Fruit fly (Drosophila melanogaster) whole organism, embryonic: Measurements from ENCODE around the gene CG16957.

Experiments used
- CG10267 ChIP-seq: fragments of 200-800 bp; sonication (Bioruptor generic); optimal IDR thresholded peaks from 2 replicates; lab custom pipeline; 2018; ENCODE audit warnings: missing biosample characterization, mild to moderate bottlenecking, missing genetic modification characterization, moderate library complexity
- CG10979 ChIP-seq: fragments of 200-800 bp; sonication (Bioruptor generic); optimal IDR thresholded peaks from 2 replicates; lab custom pipeline; 2018; ENCODE audit warnings: missing biosample characterization, mild to moderate bottlenecking, missing genetic modification characterization, moderate library complexity
- CG11560 ChIP-seq: fragments of 200-800 bp; sonication (Bioruptor generic); IDR thresholded peaks from 3 replicates; pipeline ENCODE4 v1.3.6; 2022; ENCODE audit warnings: missing biosample characterization, missing genetic modification characterization
- CG12299 ChIP-seq: fragments of 200-800 bp; sonication (Bioruptor generic); optimal IDR thresholded peaks from 2 replicates; lab custom pipeline; 2018; ENCODE audit warnings: missing biosample characterization, mild to moderate bottlenecking, missing genetic modification characterization
- CG13123 ChIP-seq: fragments of 200-800 bp; sonication (Bioruptor generic); optimal IDR thresholded peaks from 2 replicates; lab custom pipeline; 2016; ENCODE audit warnings: missing biosample characterization, missing genetic modification characterization
- CG14860 ChIP-seq: fragments of 200-800 bp; sonication (Bioruptor generic); IDR thresholded peaks from 3 replicates; pipeline ENCODE4 v1.3.6; 2022; ENCODE audit warnings: missing biosample characterization, missing genetic modification characterization; ENCODE audit not compliant: partially characterized antibody
- CG16813 ChIP-seq: fragments of 200-800 bp; sonication (Bioruptor generic); IDR thresholded peaks from 3 replicates; pipeline ENCODE4 v1.3.6; 2022; ENCODE audit warnings: missing biosample characterization, missing genetic modification characterization; ENCODE audit not compliant: partially characterized antibody
- CG17385 ChIP-seq: fragments of 200-800 bp; sonication (Bioruptor generic); optimal IDR thresholded peaks from 3 replicates; lab custom pipeline; 2018; ENCODE audit warnings: missing biosample characterization, mild to moderate bottlenecking, missing genetic modification characterization
- CG18262 ChIP-seq: fragments of 200-800 bp; optimal IDR thresholded peaks from 3 replicates; lab custom pipeline; 2019; ENCODE audit warnings: missing biosample characterization, mild to moderate bottlenecking, missing genetic modification characterization, moderate library complexity
- CG18764 ChIP-seq: fragments of 200-800 bp; sonication (Bioruptor generic); optimal IDR thresholded peaks from 3 replicates; lab custom pipeline; 2016; ENCODE audit warnings: missing biosample characterization, missing genetic modification characterization
- CG2129 ChIP-seq: fragments of 200-800 bp; sonication (Bioruptor generic); IDR thresholded peaks from 2 replicates; pipeline ENCODE4 v1.3.6; 2022; ENCODE audit warnings: missing biosample characterization, missing genetic modification characterization; ENCODE audit not compliant: partially characterized antibody
- CG3163 ChIP-seq: fragments of 200-800 bp; sonication (Bioruptor generic); optimal IDR thresholded peaks from 3 replicates; lab custom pipeline; 2016; ENCODE audit warnings: missing biosample characterization, missing genetic modification characterization
- CG3281 ChIP-seq: fragments of 200-800 bp; sonication (Bioruptor generic); optimal IDR thresholded peaks from 3 replicates; lab custom pipeline; 2017; ENCODE audit warnings: missing biosample characterization, mild to moderate bottlenecking, missing genetic modification characterization
- CG34224 ChIP-seq: fragments of 200-800 bp; sonication (Bioruptor generic); IDR thresholded peaks from 3 replicates; pipeline ENCODE4 v1.3.6; 2022; ENCODE audit warnings: missing biosample characterization, missing genetic modification characterization; ENCODE audit not compliant: partially characterized antibody
- CG4282 ChIP-seq: fragments of 200-800 bp; sonication (Bioruptor generic); optimal IDR thresholded peaks from 2 replicates; lab custom pipeline; 2016; ENCODE audit warnings: missing biosample characterization, missing genetic modification characterization
- CG4328 ChIP-seq: fragments of 200-800 bp; sonication (Bioruptor generic); optimal IDR thresholded peaks from 3 replicates; lab custom pipeline; 2017; ENCODE audit warnings: missing biosample characterization, missing genetic modification reagents, missing genetic modification characterization
- CG5245 ChIP-seq: fragments of 200-800 bp; sonication (Bioruptor generic); optimal IDR thresholded peaks from 3 replicates; lab custom pipeline; 2016; ENCODE audit warnings: missing biosample characterization, missing genetic modification characterization
- CG7271 ChIP-seq: fragments of 200-800 bp; sonication (Bioruptor generic); optimal IDR thresholded peaks from 2 replicates; lab custom pipeline; 2018; ENCODE audit warnings: missing biosample characterization, mild to moderate bottlenecking, missing genetic modification characterization, moderate library complexity
- CG7987 ChIP-seq: fragments of 200-800 bp; sonication (Bioruptor generic); optimal IDR thresholded peaks from 2 replicates; lab custom pipeline; 2018; ENCODE audit warnings: missing biosample characterization, mild to moderate bottlenecking, missing genetic modification characterization, moderate library complexity
- CG9215 ChIP-seq: fragments of 200-800 bp; sonication (Bioruptor generic); IDR thresholded peaks from 2 replicates; pipeline ENCODE4 v1.3.6; 2022; ENCODE audit warnings: missing biosample characterization, missing genetic modification characterization
- Dip3 ChIP-seq: fragments of 200-800 bp; sonication (Bioruptor generic); optimal IDR thresholded peaks from 3 replicates; lab custom pipeline; 2016; ENCODE audit warnings: missing biosample characterization, missing genetic modification characterization
- Drgx ChIP-seq: fragments of 200-800 bp; sonication (Bioruptor generic); IDR thresholded peaks from 2 replicates; pipeline ENCODE4 v1.3.6; 2022; ENCODE audit warnings: missing biosample characterization, missing genetic modification characterization
- E2f2 ChIP-seq: fragments of 200-800 bp; sonication (Bioruptor generic); IDR thresholded peaks from 2 replicates; pipeline ENCODE4 v1.3.6; 2022; ENCODE audit warnings: missing biosample characterization, missing genetic modification characterization
- Eip74EF ChIP-seq, 2 experiments: fragments of 200-800 bp in 1 of 2; fragments of >200 bp in 1 of 2; sonication (Bioruptor generic) in 1 of 2; optimal IDR thresholded peaks; 2 replicates each; lab custom pipeline; 2017 to 2019; ENCODE audit warnings: missing biosample characterization in 2 of 2, missing genetic modification characterization in 2 of 2, mild to moderate bottlenecking in 1 of 2, moderate library complexity in 1 of 2
- HLH4C ChIP-seq: fragments of 200-800 bp; sonication (Bioruptor generic); IDR thresholded peaks from 3 replicates; pipeline ENCODE4 v1.3.6; 2022; ENCODE audit warnings: missing biosample characterization, missing genetic modification characterization; ENCODE audit not compliant: partially characterized antibody
- Hmr ChIP-seq: fragments of 200-800 bp; sonication (Bioruptor generic); optimal IDR thresholded peaks from 3 replicates; lab custom pipeline; 2017; ENCODE audit warnings: mild to moderate bottlenecking, missing biosample characterization, missing genetic modification reagents, missing genetic modification characterization
- MBD-R2 ChIP-seq: fragments of 200-800 bp; sonication (Bioruptor generic); IDR thresholded peaks from 2 replicates; pipeline ENCODE4 v1.3.6; 2022; ENCODE audit warnings: missing biosample characterization, missing genetic modification characterization
- MTF-1 ChIP-seq: fragments of 200-800 bp; sonication (Bioruptor generic); optimal IDR thresholded peaks from 2 replicates; lab custom pipeline; 2018; ENCODE audit warnings: missing biosample characterization, mild to moderate bottlenecking, missing genetic modification characterization, borderline replicate concordance
- NC2α ChIP-seq: fragments of 200-800 bp; sonication (Bioruptor generic); optimal IDR thresholded peaks from 2 replicates; lab custom pipeline; 2016; ENCODE audit warnings: missing biosample characterization, missing genetic modification characterization
- Tbp ChIP-seq: fragments of >200 bp; optimal IDR thresholded peaks from 2 replicates; lab custom pipeline; 2018; ENCODE audit warnings: missing biosample characterization, missing genetic modification characterization
- bbx ChIP-seq: fragments of 200-800 bp; sonication (Bioruptor generic); IDR thresholded peaks from 2 replicates; pipeline ENCODE4 v1.3.6; 2022; ENCODE audit warnings: missing biosample characterization, missing genetic modification characterization; ENCODE audit not compliant: partially characterized antibody
- bsh ChIP-seq, 2 experiments: fragments of 200-800 bp; sonication (Bioruptor generic); optimal IDR thresholded peaks; 2 replicates each; lab custom pipeline; 2017 to 2018; ENCODE audit warnings: mild to moderate bottlenecking in 2 of 2, missing biosample characterization in 2 of 2, missing genetic modification characterization in 2 of 2, moderate library complexity in 1 of 2
- btn ChIP-seq: fragments of 200-800 bp; sonication (Bioruptor generic); optimal IDR thresholded peaks from 2 replicates; lab custom pipeline; 2016; ENCODE audit warnings: missing biosample characterization, missing genetic modification characterization
- cg ChIP-seq: fragments of 200-800 bp; sonication (Bioruptor generic); optimal IDR thresholded peaks from 3 replicates; lab custom pipeline; 2019; ENCODE audit warnings: missing biosample characterization, mild to moderate bottlenecking, missing genetic modification characterization, moderate library complexity
- da ChIP-seq: fragments of 200-800 bp; sonication (Bioruptor generic); optimal IDR thresholded peaks from 2 replicates; lab custom pipeline; 2016; ENCODE audit warnings: missing biosample characterization, missing genetic modification characterization
- dati ChIP-seq: fragments of 200-800 bp; sonication (Bioruptor generic); IDR thresholded peaks from 2 replicates; pipeline ENCODE4 v1.3.6; 2022; ENCODE audit warnings: missing biosample characterization, missing genetic modification characterization
- dmrt99B ChIP-seq: fragments of 200-800 bp; sonication (Bioruptor generic); optimal IDR thresholded peaks from 2 replicates; lab custom pipeline; 2018; ENCODE audit warnings: missing biosample characterization, mild to moderate bottlenecking, missing genetic modification characterization, moderate library complexity
- lmd ChIP-seq: fragments of 200-800 bp; sonication (Bioruptor generic); IDR thresholded peaks from 2 replicates; pipeline ENCODE4 v1.3.6; 2022; ENCODE audit warnings: missing biosample characterization, missing genetic modification characterization
- mirr ChIP-seq: fragments of 200-800 bp; sonication (Bioruptor generic); optimal IDR thresholded peaks from 3 replicates; lab custom pipeline; 2018; ENCODE audit warnings: missing biosample characterization, mild to moderate bottlenecking, missing genetic modification characterization
- mld ChIP-seq: fragments of 200-800 bp; sonication (Bioruptor generic); IDR thresholded peaks from 3 replicates; pipeline ENCODE4 v1.3.6; 2022; ENCODE audit warnings: missing biosample characterization, missing genetic modification characterization; ENCODE audit not compliant: partially characterized antibody
- oc ChIP-seq: fragments of 200-800 bp; sonication (Bioruptor generic); optimal IDR thresholded peaks from 2 replicates; lab custom pipeline; 2018; ENCODE audit warnings: missing biosample characterization, mild to moderate bottlenecking, missing genetic modification characterization, moderate library complexity
- onecut ChIP-seq: fragments of 200-800 bp; sonication (Bioruptor generic); IDR thresholded peaks from 2 replicates; pipeline ENCODE4 v1.3.6; 2022; ENCODE audit warnings: missing biosample characterization, missing genetic modification characterization
- pb ChIP-seq: fragments of 200-800 bp; sonication (Bioruptor generic); optimal IDR thresholded peaks from 3 replicates; lab custom pipeline; 2016; ENCODE audit warnings: missing biosample characterization, missing genetic modification characterization
- phol ChIP-seq: fragments of 200-800 bp; sonication (Bioruptor generic); optimal IDR thresholded peaks from 3 replicates; lab custom pipeline; 2018; ENCODE audit warnings: missing biosample characterization, mild to moderate bottlenecking, missing genetic modification characterization, moderate library complexity
- sqz ChIP-seq: fragments of 200-800 bp; sonication (Bioruptor generic); optimal IDR thresholded peaks from 3 replicates; lab custom pipeline; 2018; ENCODE audit warnings: missing biosample characterization, mild to moderate bottlenecking, missing genetic modification characterization
- trem ChIP-seq: fragments of 200-800 bp; optimal IDR thresholded peaks from 3 replicates; lab custom pipeline; 2019; ENCODE audit warnings: missing biosample characterization, mild to moderate bottlenecking, missing genetic modification characterization, moderate library complexity
- unpg ChIP-seq: fragments of 200-800 bp; sonication (Bioruptor generic); optimal IDR thresholded peaks from 3 replicates; lab custom pipeline; 2018; ENCODE audit warnings: missing biosample characterization, mild to moderate bottlenecking, missing genetic modification characterization, moderate library complexity
- usp ChIP-seq: fragments of >200 bp; optimal IDR thresholded peaks from 2 replicates; lab custom pipeline; 2017; ENCODE audit warnings: missing biosample characterization, missing genetic modification characterization
- zfh2 ChIP-seq: fragments of 200-800 bp; sonication (Bioruptor generic); optimal IDR thresholded peaks from 2 replicates; lab custom pipeline; 2016; ENCODE audit warnings: missing biosample characterization, missing genetic modification characterization

Gene CG16957

DNA sequence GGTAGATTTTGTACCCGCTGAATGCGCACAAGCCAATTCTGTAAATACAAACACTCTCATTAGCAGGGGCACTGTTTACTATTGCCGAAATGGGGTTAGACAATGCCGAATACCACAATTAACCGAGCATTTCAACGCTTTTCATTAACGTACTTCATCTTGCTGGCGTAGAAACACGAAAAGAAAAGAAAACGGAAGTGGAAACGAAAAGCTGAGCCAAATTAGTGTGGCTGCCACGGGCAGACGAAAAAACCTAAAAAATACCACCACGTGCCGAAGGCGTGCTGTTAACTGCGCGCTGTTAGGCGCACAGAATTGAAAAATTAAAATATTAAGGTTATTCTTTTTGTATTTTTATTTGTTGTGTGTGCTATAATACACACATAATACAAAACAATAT is 1.1 kb downstream of the CG16957 start, which contains the start of gene RpL24 (continued):
- TF ChIP-seq CG9215 (GFP tag; lab: Robert Waterston, UW) (0 out of 2 replicates have a peak, but pooled peaks have one; percentile 37), CG10267 (tag; lab: Kevin White, UChicago) (peak; percentile 84), HLH4C (no peak), btn (GFP tag; lab: Kevin White, UChicago) (peak; percentile 89), unpg (GFP tag; lab: Kevin White, UChicago) (peak; percentile 90), CG3163 (peak; percentile 82), Tbp (GFP tag; lab: Kevin White, UChicago) (no peak), Hmr (GFP tag; lab: Kevin White, UChicago) (peak; percentile 97), bbx (GFP tag; lab: Robert Waterston, UW) (peak; percentile 29; the same call in 1 of the 2 replicates), sqz (GFP tag; lab: Kevin White, UChicago) (peak; percentile 92), mld (GFP tag; lab: Robert Waterston, UW) (no peak), mirr (GFP tag; lab: Kevin White, UChicago) (peak; percentile 97), CG7987 (GFP tag; lab: Kevin White, UChicago) (peak; percentile 99), CG18764 (peak; percentile 89), Eip74EF (GFP tag; optimal IDR thresholded peaks at IDR 0.05; lab: Kevin White, UChicago) (peak in 1 of 2 experiments; percentile 88), CG16813 (no peak), CG12299 (tag; lab: Kevin White, UChicago) (peak; percentile 84), MBD-R2 (peak; percentile 71), dmrt99B (peak; percentile 80), pb (peak; percentile 90), CG2129 (GFP tag; lab: Robert Waterston, UW) (no peak), CG4328 (GFP tag; lab: Kevin White, UChicago) (peak; percentile 95), CG4282 (peak; percentile 71), CG3281 (GFP tag; lab: Kevin White, UChicago) (peak; percentile 96), da (GFP tag; lab: Kevin White, UChicago) (peak; percentile 80), E2f2 (GFP tag; lab: Robert Waterston, UW) (peak; percentile 82), CG11560 (tag; lab: Robert Waterston, UW) (no peak), cg (no peak), CG18262 (peak; percentile 82), onecut (GFP tag; lab: Robert Waterston, UW) (peak; percentile 94), CG13123 (GFP tag; lab: Kevin White, UChicago) (peak; percentile 83), MTF-1 (GFP tag; lab: Kevin White, UChicago) (peak; percentile 97), zfh2 (GFP tag; lab: Kevin White, UChicago) (peak; percentile 69), dati (peak; percentile 78; the same call in 1 of the 2 replicates), CG17385 (GFP tag; lab: Kevin White, UChicago) (peak; percentile 91), oc (tag; lab: Kevin White, UChicago) (peak; percentile 68), NC2α (peak; percentile 83), CG5245 (GFP tag; lab: Kevin White, UChicago) (peak; percentile 80), Drgx (GFP tag; lab: Robert Waterston, UW) (peak; percentile 36), CG34224 (GFP tag; lab: Robert Waterston, UW) (no peak), lmd (peak; percentile 57; the same call in 1 of the 2 replicates), phol (tag; lab: Kevin White, UChicago) (peak; percentile 83), bsh (GFP tag; optimal IDR thresholded peaks at IDR 0.05; lab: Kevin White, UChicago) (peak; percentile 74 to 84), usp (no peak), CG14860 (GFP tag; lab: Robert Waterston, UW) (no peak), CG10979 (tag; lab: Kevin White, UChicago) (peak; percentile 75), CG7271 (tag; lab: Kevin White, UChicago) (peak; percentile 98), Dip3 (GFP tag; lab: Kevin White, UChicago) (peak; percentile 89), trem (peak; percentile 80)
